Fruit fly (Drosophila melanogaster) Kc167 (cell line): ENCODE data around the gene I-2.

Experiments used
- Myc ChIP-seq: fragments of >200 bp; optimal IDR thresholded peaks from 2 replicates; lab custom pipeline; 2017; ENCODE audit warnings: missing external identifiers
- Sin3A ChIP-seq: fragments of >200 bp; optimal IDR thresholded peaks from 2 replicates; lab custom pipeline; 2018; ENCODE audit warnings: missing external identifiers
- h ChIP-seq: fragments of >200 bp; optimal IDR thresholded peaks from 3 replicates; lab custom pipeline; 2018; ENCODE audit warnings: missing external identifiers
- psq ChIP-seq: fragments of >200 bp; optimal IDR thresholded peaks from 2 replicates; lab custom pipeline; 2017; ENCODE audit warnings: missing external identifiers
- ttk ChIP-seq: sonication (Bioruptor generic); optimal IDR thresholded peaks from 2 replicates; lab custom pipeline; 2017; ENCODE audit warnings: missing external identifiers

DNA sequence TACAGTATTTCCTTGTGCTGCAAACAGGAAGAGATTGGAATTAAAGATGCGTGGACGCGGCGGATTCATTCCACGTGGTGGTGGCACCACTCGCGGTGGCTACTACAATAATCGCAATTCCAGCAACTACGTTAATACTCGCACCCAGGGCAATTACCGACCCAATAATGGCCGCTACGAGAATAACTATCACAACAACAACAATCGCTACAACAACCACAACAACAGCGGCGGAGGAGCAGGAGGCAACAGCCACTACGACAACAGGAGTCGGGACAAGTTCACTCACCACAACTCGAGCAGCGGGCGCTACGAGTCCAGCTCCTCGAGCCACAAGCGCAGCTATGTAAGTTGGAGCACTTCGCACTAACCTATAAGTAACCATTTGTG, 28.4 kb upstream of the I-2 start:
- TF ChIP-seq h (lab: Kevin White, UChicago) = no peak
- no peak for TF ChIP-seq ttk (lab: Kevin White, UChicago)
- no peak for TF ChIP-seq Sin3A
- no peak for TF ChIP-seq psq (lab: Kevin White, UChicago)
- TF ChIP-seq Myc = no peak
